Fruit fly (Drosophila melanogaster) whole organism, embryonic: ENCODE measurements around the gene CG12123.
A peak's percentile ranks its signal among the peaks of the same experiment; 100 is the strongest.

Experiments used
- CG1024 ChIP-seq: fragments of 200-800 bp; sonication (Bioruptor generic); IDR thresholded peaks from 2 replicates; pipeline ENCODE4 v1.3.6; 2022; ENCODE audit warnings: missing biosample characterization, missing genetic modification characterization
- CG10267 ChIP-seq: fragments of 200-800 bp; sonication (Bioruptor generic); optimal IDR thresholded peaks from 2 replicates; lab custom pipeline; 2018; ENCODE audit warnings: missing biosample characterization, mild to moderate bottlenecking, missing genetic modification characterization, moderate library complexity
- CG10654 ChIP-seq: fragments of 200-800 bp; sonication (Bioruptor generic); optimal IDR thresholded peaks from 2 replicates; lab custom pipeline; 2016; ENCODE audit warnings: missing biosample characterization, missing genetic modification characterization
- CG11723 ChIP-seq: fragments of 200-800 bp; sonication (Bioruptor generic); optimal IDR thresholded peaks from 2 replicates; lab custom pipeline; 2017; ENCODE audit warnings: missing biosample characterization, mild to moderate bottlenecking, missing genetic modification characterization
- CG12104 ChIP-seq: fragments of 200-800 bp; sonication (Bioruptor generic); optimal IDR thresholded peaks from 3 replicates; lab custom pipeline; 2016; ENCODE audit warnings: missing biosample characterization, missing genetic modification characterization
- CG12659 ChIP-seq: fragments of 200-800 bp; sonication (Bioruptor generic); optimal IDR thresholded peaks from 3 replicates; lab custom pipeline; 2017; ENCODE audit warnings: mild to moderate bottlenecking, missing biosample characterization, missing genetic modification reagents, missing genetic modification characterization
- CG13424 ChIP-seq: fragments of 200-800 bp; sonication (Bioruptor generic); optimal IDR thresholded peaks from 2 replicates; lab custom pipeline; 2019; ENCODE audit warnings: missing biosample characterization, mild to moderate bottlenecking, missing genetic modification characterization, moderate library complexity
- CG15269 ChIP-seq: fragments of 200-800 bp; sonication (Bioruptor generic); optimal IDR thresholded peaks from 2 replicates; lab custom pipeline; 2018; ENCODE audit warnings: missing biosample characterization, mild to moderate bottlenecking, missing genetic modification characterization, moderate library complexity
- CG15696 ChIP-seq: fragments of 200-800 bp; sonication (Bioruptor generic); optimal IDR thresholded peaks from 2 replicates; lab custom pipeline; 2019; ENCODE audit warnings: missing biosample characterization, mild to moderate bottlenecking, missing genetic modification characterization, moderate library complexity
- CG1602 ChIP-seq: fragments of 200-800 bp; sonication (Bioruptor generic); optimal IDR thresholded peaks from 3 replicates; lab custom pipeline; 2016; ENCODE audit warnings: missing biosample characterization, missing genetic modification characterization
- CG2120 ChIP-seq: fragments of 200-800 bp; sonication (Bioruptor generic); optimal IDR thresholded peaks from 3 replicates; lab custom pipeline; 2016; ENCODE audit warnings: missing biosample characterization, missing genetic modification characterization
- CG2678 ChIP-seq: fragments of 200-800 bp; sonication (Bioruptor generic); optimal IDR thresholded peaks from 3 replicates; lab custom pipeline; 2019; ENCODE audit warnings: missing biosample characterization, mild to moderate bottlenecking, missing genetic modification characterization, moderate library complexity
- CG2889 ChIP-seq: fragments of 200-800 bp; sonication (Bioruptor generic); IDR thresholded peaks from 3 replicates; pipeline ENCODE4 v1.3.6; 2022; ENCODE audit warnings: missing biosample characterization, missing genetic modification characterization
- CG31224 ChIP-seq: fragments of 200-800 bp; sonication (Bioruptor generic); IDR thresholded peaks from 2 replicates; pipeline ENCODE4 v1.3.6; 2022; ENCODE audit warnings: missing biosample characterization, missing genetic modification characterization
- CG3995 ChIP-seq: fragments of 200-800 bp; sonication (Bioruptor generic); optimal IDR thresholded peaks from 3 replicates; lab custom pipeline; 2016; ENCODE audit warnings: missing biosample characterization, missing genetic modification characterization
- CG42726 ChIP-seq: fragments of 200-800 bp; sonication (Bioruptor generic); IDR thresholded peaks from 2 replicates; pipeline ENCODE4 v1.3.6; 2022; ENCODE audit warnings: missing biosample characterization, missing genetic modification characterization; ENCODE audit not compliant: partially characterized antibody
- CG4730 ChIP-seq: fragments of 200-800 bp; sonication (Bioruptor generic); IDR thresholded peaks from 2 replicates; pipeline ENCODE4 v1.3.6; 2022; ENCODE audit warnings: missing biosample characterization, missing genetic modification characterization
- CHES-1-like ChIP-seq: fragments of 200-800 bp; sonication (Bioruptor generic); optimal IDR thresholded peaks from 2 replicates; lab custom pipeline; 2016; ENCODE audit warnings: missing biosample characterization, missing genetic modification characterization
- CTCF ChIP-seq: fragments of 200-800 bp; sonication (Bioruptor generic); optimal IDR thresholded peaks from 2 replicates; lab custom pipeline; 2017; ENCODE audit warnings: missing biosample characterization, mild to moderate bottlenecking, missing genetic modification characterization, moderate library complexity
- D19B ChIP-seq: fragments of 200-800 bp; sonication (Bioruptor generic); optimal IDR thresholded peaks from 2 replicates; lab custom pipeline; 2017; ENCODE audit warnings: missing biosample characterization, mild to moderate bottlenecking, missing genetic modification characterization
- E2f1 ChIP-seq: fragments of 200-800 bp; sonication (Bioruptor generic); IDR thresholded peaks from 2 replicates; pipeline ENCODE4 v1.3.6; 2022; ENCODE audit warnings: missing biosample characterization, missing genetic modification characterization
- GATAe ChIP-seq: fragments of 200-800 bp; sonication (Bioruptor generic); conservative IDR thresholded peaks from 2 replicates; pipeline ENCODE4 v1.3.6; 2022; ENCODE audit warnings: missing biosample characterization, missing genetic modification characterization
- H2.0 ChIP-seq: fragments of 200-800 bp; sonication (Bioruptor generic); IDR thresholded peaks from 2 replicates; pipeline ENCODE4 v1.3.6; 2022; ENCODE audit warnings: missing biosample characterization, missing genetic modification characterization
- HmgZ ChIP-seq: fragments of 200-800 bp; sonication (Bioruptor generic); optimal IDR thresholded peaks from 2 replicates; lab custom pipeline; 2018; ENCODE audit warnings: missing biosample characterization, mild to moderate bottlenecking, missing genetic modification characterization
- Hr39 ChIP-seq: fragments of >200 bp; optimal IDR thresholded peaks from 2 replicates; lab custom pipeline; 2017
- MTF-1 ChIP-seq: fragments of 200-800 bp; sonication (Bioruptor generic); optimal IDR thresholded peaks from 2 replicates; lab custom pipeline; 2018; ENCODE audit warnings: missing biosample characterization, mild to moderate bottlenecking, missing genetic modification characterization, borderline replicate concordance
- Opbp ChIP-seq: fragments of 200-800 bp; sonication (Bioruptor generic); IDR thresholded peaks from 3 replicates; pipeline ENCODE4 v1.3.6; 2022; ENCODE audit warnings: missing biosample characterization, missing genetic modification characterization; ENCODE audit not compliant: partially characterized antibody
- Poxn ChIP-seq: fragments of 200-800 bp; sonication (Bioruptor generic); IDR thresholded peaks from 2 replicates; pipeline ENCODE4 v1.3.6; 2022; ENCODE audit warnings: missing biosample characterization, missing genetic modification characterization
- Six4 ChIP-seq: fragments of 200-800 bp; sonication (Bioruptor generic); optimal IDR thresholded peaks from 2 replicates; lab custom pipeline; 2016; ENCODE audit warnings: missing biosample characterization, missing genetic modification characterization
- Sox100B ChIP-seq: fragments of 200-800 bp; sonication (Bioruptor generic); optimal IDR thresholded peaks from 3 replicates; lab custom pipeline; 2018; ENCODE audit warnings: missing biosample characterization, mild to moderate bottlenecking, missing genetic modification characterization
- Xrp1 ChIP-seq: fragments of 200-800 bp; sonication (Bioruptor generic); IDR thresholded peaks from 2 replicates; pipeline ENCODE4 v1.3.6; 2022; ENCODE audit warnings: missing biosample characterization, missing genetic modification characterization
- al ChIP-seq: fragments of 200-800 bp; sonication (Bioruptor generic); IDR thresholded peaks from 2 replicates; pipeline ENCODE4 v1.3.6; 2022; ENCODE audit warnings: missing biosample characterization, missing genetic modification characterization
- aop ChIP-seq: fragments of 200-800 bp; sonication (Bioruptor generic); IDR thresholded peaks from 2 replicates; pipeline ENCODE4 v1.3.6; 2022; ENCODE audit warnings: missing biosample characterization, missing genetic modification characterization
- ap ChIP-seq: fragments of 200-800 bp; sonication (Bioruptor generic); IDR thresholded peaks from 2 replicates; pipeline ENCODE4 v1.3.6; 2022; ENCODE audit warnings: missing biosample characterization, missing genetic modification characterization
- br ChIP-seq: fragments of >200 bp; optimal IDR thresholded peaks from 2 replicates; lab custom pipeline; 2017
- cg ChIP-seq: fragments of 200-800 bp; sonication (Bioruptor generic); optimal IDR thresholded peaks from 3 replicates; lab custom pipeline; 2019; ENCODE audit warnings: missing biosample characterization, mild to moderate bottlenecking, missing genetic modification characterization, moderate library complexity
- dpn ChIP-seq, 2 experiments: fragments of 200-800 bp; sonication (Bioruptor generic); optimal IDR thresholded peaks; 3 replicates each; lab custom pipeline; 2016; ENCODE audit warnings: missing biosample characterization in 2 of 2, missing genetic modification characterization in 2 of 2
- fru ChIP-seq: fragments of >200 bp; optimal IDR thresholded peaks from 2 replicates; lab custom pipeline; 2017
- hb ChIP-seq: fragments of 200-800 bp; sonication (Bioruptor generic); IDR thresholded peaks from 3 replicates; pipeline ENCODE4 v1.3.6; 2022; ENCODE audit warnings: missing biosample characterization, missing genetic modification characterization; ENCODE audit not compliant: partially characterized antibody
- insv ChIP-seq, 2 experiments: fragments of 200-800 bp; sonication (Bioruptor generic); optimal IDR thresholded peaks; 3 replicates each; lab custom pipeline; 2016 to 2018; ENCODE audit warnings: missing biosample characterization in 2 of 2, missing genetic modification characterization in 2 of 2
- jumu ChIP-seq: fragments of 200-800 bp; sonication (Bioruptor generic); optimal IDR thresholded peaks from 3 replicates; lab custom pipeline; 2016; ENCODE audit warnings: missing biosample characterization, missing genetic modification characterization
- ken ChIP-seq: fragments of 200-800 bp; sonication (Bioruptor generic); IDR thresholded peaks from 3 replicates; pipeline ENCODE4 v1.3.6; 2022; ENCODE audit warnings: missing biosample characterization, missing genetic modification characterization
- luna ChIP-seq: fragments of 200-800 bp; sonication (Bioruptor generic); optimal IDR thresholded peaks from 2 replicates; lab custom pipeline; 2016; ENCODE audit warnings: missing biosample characterization, missing genetic modification characterization
- onecut ChIP-seq: fragments of 200-800 bp; sonication (Bioruptor generic); IDR thresholded peaks from 2 replicates; pipeline ENCODE4 v1.3.6; 2022; ENCODE audit warnings: missing biosample characterization, missing genetic modification characterization
- p53 ChIP-seq: fragments of 200-800 bp; sonication (Bioruptor generic); optimal IDR thresholded peaks from 2 replicates; lab custom pipeline; 2016; ENCODE audit warnings: missing biosample characterization, missing genetic modification characterization
- pan ChIP-seq, 4 experiments: fragments of >200 bp in 3 of 4; fragments of 200-800 bp in 1 of 4; sonication (Bioruptor generic) in 1 of 4; optimal IDR thresholded peaks in 3 of 4; IDR thresholded peaks in 1 of 4; 2 replicates each; pipeline versions ENCODE4 v1.3.6 to Lab custom; 2017 to 2022; ENCODE audit warnings: missing biosample characterization in 2 of 4, missing genetic modification characterization in 2 of 4, mixed read lengths in 1 of 4
- row ChIP-seq: fragments of 200-800 bp; sonication (Bioruptor generic); IDR thresholded peaks from 3 replicates; pipeline ENCODE4 v1.3.6; 2022; ENCODE audit warnings: missing biosample characterization, missing genetic modification characterization
- sc ChIP-seq, 3 experiments: fragments of >200 bp in 2 of 3; fragments of 200-800 bp in 1 of 3; sonication (Bioruptor generic) in 1 of 3; optimal IDR thresholded peaks; 2 replicates in 2 of 3; 3 replicates in 1 of 3; lab custom pipeline; 2017; ENCODE audit warnings: mild to moderate bottlenecking in 1 of 3, missing biosample characterization in 1 of 3, missing genetic modification characterization in 1 of 3, missing genetic modification reagents in 1 of 3
- scrt ChIP-seq: fragments of 200-800 bp; sonication (Bioruptor generic); optimal IDR thresholded peaks from 2 replicates; lab custom pipeline; 2018; ENCODE audit warnings: missing biosample characterization, mild to moderate bottlenecking, missing genetic modification characterization, moderate library complexity
- wor ChIP-seq: fragments of 200-800 bp; sonication (Bioruptor generic); IDR thresholded peaks from 2 replicates; pipeline ENCODE4 v1.3.6; 2022; ENCODE audit warnings: missing biosample characterization, missing genetic modification characterization
- zf30C ChIP-seq: fragments of 200-800 bp; sonication (Bioruptor generic); optimal IDR thresholded peaks from 3 replicates; lab custom pipeline; 2018; ENCODE audit warnings: missing biosample characterization, mild to moderate bottlenecking, missing genetic modification characterization

Gene CG12123

dm6 chrX:8444883-8445572, 2.9 kb upstream of the CG12123 start (continued):
- TF ChIP-seq CG12104 (GFP tag; lab: Kevin White, UChicago) = no peak
- TF ChIP-seq H2.0 (GFP tag; lab: Robert Waterston, UW) = no peak
- TF ChIP-seq row (GFP tag; lab: Robert Waterston, UW) = peak; percentile 54; the same call in 2 of the 3 replicates
- TF ChIP-seq CG42726 (GFP tag; lab: Robert Waterston, UW) = no peak
- no peak for TF ChIP-seq fru (lab: Kevin White, UChicago)
- no peak for TF ChIP-seq aop (GFP tag; lab: Robert Waterston, UW)
- TF ChIP-seq CG1602 = peak; percentile 34
- no peak for TF ChIP-seq onecut (GFP tag; lab: Robert Waterston, UW)
- TF ChIP-seq Opbp = no peak
- TF ChIP-seq E2f1 (GFP tag; lab: Robert Waterston, UW) = no peak
- TF ChIP-seq CG2120 (GFP tag; lab: Kevin White, UChicago) = peak; percentile 37
- peak; percentile 17 for TF ChIP-seq Six4 (GFP tag; lab: Kevin White, UChicago)
- TF ChIP-seq sc (optimal IDR thresholded peaks at IDR 0.05; lab: Kevin White, UChicago) = no peak
- TF ChIP-seq sc (GFP tag; optimal IDR thresholded peaks at IDR 0.05; lab: Kevin White, UChicago) = peak; percentile 17
- no peak for TF ChIP-seq br (lab: Kevin White, UChicago)
- no peak for TF ChIP-seq CG10654
- TF ChIP-seq CG13424 = peak; percentile 69
- TF ChIP-seq CG12659 (GFP tag; lab: Kevin White, UChicago) = peak; percentile 46
- no peak for TF ChIP-seq CG11723
- TF ChIP-seq CG15696 (tag; lab: Kevin White, UChicago) = peak; percentile 90
- no peak for TF ChIP-seq insv (GFP tag; optimal IDR thresholded peaks at IDR 0.05; lab: Kevin White, UChicago)
- TF ChIP-seq CTCF (GFP tag; lab: Kevin White, UChicago) = no peak
- peak; percentile 64 for TF ChIP-seq Sox100B
- TF ChIP-seq CG10267 = peak; percentile 77
- no peak for TF ChIP-seq Poxn (GFP tag; lab: Robert Waterston, UW)
- TF ChIP-seq ken = no peak
- peak; percentile 75 for TF ChIP-seq CG2678 (tag; lab: Kevin White, UChicago)
- TF ChIP-seq GATAe (GFP tag; lab: Robert Waterston, UW) = 0 out of 2 replicates have a peak, but pooled peaks have one; percentile 17
- TF ChIP-seq, all 482 proteins: peak for 156

- TF ChIP-seq MTF-1 (GFP tag; lab: Kevin White, UChicago) (no peak), CG2678 (tag; lab: Kevin White, UChicago) (no peak), cg (no peak), CHES-1-like (GFP tag; lab: Kevin White, UChicago) (no peak), CG2889 (GFP tag; lab: Robert Waterston, UW) (no peak), CG4730 (GFP tag; lab: Robert Waterston, UW) (no peak), CG31224 (GFP tag; lab: Robert Waterston, UW) (no peak), ap (no peak), D19B (GFP tag; lab: Kevin White, UChicago) (peak; percentile 37), scrt (no peak), HmgZ (no peak), zf30C (GFP tag; lab: Kevin White, UChicago) (no peak), CG15269 (no peak), jumu (GFP tag; lab: Kevin White, UChicago) (no peak), CG15696 (tag; lab: Kevin White, UChicago) (peak; percentile 70), hb (GFP tag; lab: Robert Waterston, UW) (no peak), Xrp1 (GFP tag; lab: Robert Waterston, UW) (peak; percentile 28; the same call in 1 of the 2 replicates), luna (GFP tag; lab: Kevin White, UChicago) (no peak), wor (GFP tag; lab: Robert Waterston, UW) (no peak), dpn (GFP tag; optimal IDR thresholded peaks at IDR 0.05; lab: Kevin White, UChicago) (no peak), CG3995 (GFP tag; lab: Kevin White, UChicago) (no peak), p53 (GFP tag; lab: Kevin White, UChicago) (no peak), pan (optimal IDR thresholded peaks at IDR 0.05; lab: Kevin White, UChicago) (peak in 1 of 2 experiments; percentile 39), pan (GFP tag; optimal IDR thresholded peaks at IDR 0.05 in 1 of 2, IDR thresholded peaks at IDR 0.05 in 1 of 2) (no peak), al (GFP tag; lab: Robert Waterston, UW) (no peak), CG1024 (GFP tag; lab: Robert Waterston, UW) (no peak), Hr39 (lab: Kevin White, UChicago) (no peak)
These were observed 2.1 kb upstream of the CG12123 start for dm6 chrX:8444279-8444678.
